Fruit fly (Drosophila melanogaster): ENCODE results near the gene Sgp.

Sgp gene

DNA sequence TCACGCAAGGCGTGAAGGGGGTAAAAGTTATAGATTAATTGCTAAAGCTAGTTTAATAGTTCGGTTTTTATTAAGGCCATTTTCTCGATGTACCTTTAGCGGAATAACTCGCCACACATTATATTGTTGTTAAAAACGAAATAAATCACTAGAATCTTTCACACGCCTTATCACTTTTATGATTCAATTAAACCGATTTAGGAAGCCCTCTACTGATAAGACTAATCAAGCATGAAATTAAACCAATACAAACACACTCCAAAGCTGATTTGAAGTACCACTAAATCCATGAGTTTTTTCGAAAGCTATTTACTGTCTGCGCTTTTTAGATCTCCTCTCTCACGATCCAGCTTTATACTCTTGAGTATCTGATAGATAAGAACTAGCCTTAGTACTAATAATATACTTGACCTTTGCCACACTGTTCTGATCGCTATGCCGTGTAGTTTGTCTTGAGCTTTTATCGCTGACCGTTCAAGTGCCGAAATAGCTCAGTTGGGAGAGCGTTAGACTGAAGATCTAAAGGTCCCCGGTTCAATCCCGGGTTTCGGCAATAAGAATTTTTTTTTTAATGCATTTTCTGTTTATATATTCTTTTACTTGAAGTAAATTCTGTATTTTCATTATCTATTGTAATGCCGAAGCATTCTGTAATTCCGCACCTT, 51.0 kb downstream of the Sgp start:
- TF ChIP-seq Hr78 (GFP tag; optimal IDR thresholded peaks at IDR 0.05) (no peak), Myc (optimal IDR thresholded peaks at IDR 0.05) (no peak)

Measured in whole organism, wandering third instar larva.